ENCODE assay signal across 1 fruit fly cellular context in the genomic region with DNA sequence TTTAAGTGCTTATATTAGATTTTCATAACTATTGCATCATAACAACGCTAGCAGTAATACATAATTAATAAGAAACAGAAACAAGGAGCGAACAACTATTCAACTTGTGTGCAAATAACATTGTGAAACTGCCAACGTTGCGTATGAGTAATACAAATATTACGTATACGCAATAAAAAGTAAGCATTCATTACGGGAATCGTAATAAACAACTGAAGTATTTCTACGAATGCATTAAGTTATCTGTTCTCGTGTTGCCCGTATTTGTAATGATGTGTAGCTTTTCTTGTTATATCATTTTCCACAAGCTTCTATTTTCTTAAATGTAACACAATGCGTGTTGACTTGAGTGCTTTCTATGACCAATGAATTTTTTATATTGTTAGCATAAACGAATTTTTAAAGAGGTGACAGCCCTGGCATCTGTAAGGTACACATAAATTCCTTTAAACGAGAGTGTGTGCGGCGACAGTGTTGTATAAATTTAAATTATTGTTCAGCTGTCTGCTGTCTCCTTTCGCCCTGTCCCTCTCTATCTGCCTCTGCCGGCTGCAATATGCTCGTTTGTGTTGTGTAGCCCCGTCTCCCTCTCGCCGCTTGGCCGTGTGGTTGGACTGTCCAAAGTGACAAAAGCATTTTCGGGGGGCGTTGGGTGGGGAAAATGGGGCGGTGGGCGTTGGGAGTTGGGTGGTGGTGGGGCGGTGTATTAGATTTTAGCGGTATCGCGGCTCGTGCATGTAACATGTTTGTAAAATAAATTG.
TF ChIP-seq lines count a peak whose summit lies in the region.

No protein-coding gene starts in this region.

TF ChIP-seq in whole organism, embryonic, 481 proteins besides CTCF, POLR2A, EP300 and RAD21 (continued from another document):
- TF ChIP-seq CG7928 (GFP tag; optimal IDR thresholded peaks at IDR 0.05; lab: Kevin White, UChicago), result no peak
- no peak for TF ChIP-seq dimm (GFP tag; IDR thresholded peaks at IDR 0.05; lab: Robert Waterston, UW)
- peak; percentile 82 for TF ChIP-seq Med (GFP tag; lab: Kevin White, UChicago)
- TF ChIP-seq CG17802 (tag; optimal IDR thresholded peaks at IDR 0.05; lab: Kevin White, UChicago), result no peak
- TF ChIP-seq Ptx1 (GFP tag; IDR thresholded peaks at IDR 0.05; lab: Robert Waterston, UW), result peak; percentile 32; the same call in 1 of the 2 replicates
- TF ChIP-seq Abd-B (GFP tag; optimal IDR thresholded peaks at IDR 0.05; lab: Kevin White, UChicago), result no peak
- TF ChIP-seq CG9215 (GFP tag; IDR thresholded peaks at IDR 0.05; lab: Robert Waterston, UW), result no peak
- TF ChIP-seq mirr (GFP tag; optimal IDR thresholded peaks at IDR 0.05; lab: Kevin White, UChicago), result peak; percentile 27
- TF ChIP-seq CG4282 (GFP tag; optimal IDR thresholded peaks at IDR 0.05; lab: Kevin White, UChicago), result no peak
- no peak for TF ChIP-seq slou (GFP tag; optimal IDR thresholded peaks at IDR 0.05; lab: Kevin White, UChicago)
- no peak for TF ChIP-seq CG8359 (GFP tag; optimal IDR thresholded peaks at IDR 0.05; lab: Kevin White, UChicago; ENCODE audit: borderline replicate concordance)
- no peak for TF ChIP-seq her (GFP tag; optimal IDR thresholded peaks at IDR 0.05; lab: Kevin White, UChicago)
- peak; percentile 16 for TF ChIP-seq stwl (tag; optimal IDR thresholded peaks at IDR 0.05; lab: Kevin White, UChicago)
- TF ChIP-seq CG11723 (GFP tag; optimal IDR thresholded peaks at IDR 0.05; lab: Kevin White, UChicago), result no peak
- TF ChIP-seq CG11456 (GFP tag; IDR thresholded peaks at IDR 0.05; lab: Robert Waterston, UW), result 0 out of 3 replicates have a peak, but pooled peaks have one; percentile 70
- TF ChIP-seq CG7357 (GFP tag; IDR thresholded peaks at IDR 0.05; lab: Robert Waterston, UW), result no peak
- TF ChIP-seq CG10959 (GFP tag; IDR thresholded peaks at IDR 0.05; lab: Robert Waterston, UW), result no peak
- TF ChIP-seq CG10979 (tag; optimal IDR thresholded peaks at IDR 0.05; lab: Kevin White, UChicago), result peak; percentile 45
- no peak for TF ChIP-seq Drgx (GFP tag; IDR thresholded peaks at IDR 0.05; lab: Robert Waterston, UW)
- no peak for TF ChIP-seq repo (GFP tag; optimal IDR thresholded peaks at IDR 0.05; lab: Kevin White, UChicago)
- no peak for TF ChIP-seq CG8388 (GFP tag; optimal IDR thresholded peaks at IDR 0.05; lab: Kevin White, UChicago)
- TF ChIP-seq CG2129 (GFP tag; IDR thresholded peaks at IDR 0.05; lab: Robert Waterston, UW; ENCODE audit: partially characterized antibody), result no peak
- TF ChIP-seq CG10321 (GFP tag; IDR thresholded peaks at IDR 0.05; lab: Robert Waterston, UW), result peak; percentile 81
- TF ChIP-seq CG31365 (tag; optimal IDR thresholded peaks at IDR 0.05; lab: Kevin White, UChicago), result no peak
- TF ChIP-seq CG9437 (GFP tag; optimal IDR thresholded peaks at IDR 0.05; lab: Kevin White, UChicago), result peak; percentile 42
- no peak for TF ChIP-seq CG18619 (GFP tag; optimal IDR thresholded peaks at IDR 0.05; lab: Kevin White, UChicago)
- TF ChIP-seq ken (GFP tag; IDR thresholded peaks at IDR 0.05; lab: Robert Waterston, UW), result no peak
- no peak for TF ChIP-seq gro (GFP tag; optimal IDR thresholded peaks at IDR 0.05; lab: Kevin White, UChicago)
- TF ChIP-seq Fer3 (tag; optimal IDR thresholded peaks at IDR 0.05; lab: Kevin White, UChicago), result no peak
- no peak for TF ChIP-seq pzg (GFP tag; optimal IDR thresholded peaks at IDR 0.05; lab: Kevin White, UChicago)
- TF ChIP-seq Myb (GFP tag; optimal IDR thresholded peaks at IDR 0.05; lab: Kevin White, UChicago), result no peak
- TF ChIP-seq ttk (GFP tag; IDR thresholded peaks at IDR 0.05; lab: Robert Waterston, UW), result no peak
- TF ChIP-seq zen (tag; optimal IDR thresholded peaks at IDR 0.05; lab: Kevin White, UChicago), result no peak
- TF ChIP-seq kay (GFP tag; optimal IDR thresholded peaks at IDR 0.05; lab: Kevin White, UChicago), result no peak
- TF ChIP-seq CG7987 (GFP tag; optimal IDR thresholded peaks at IDR 0.05; lab: Kevin White, UChicago), result peak; percentile 7
- TF ChIP-seq Sin3A (optimal IDR thresholded peaks at IDR 0.05; lab: Kevin White, UChicago), result no peak
- TF ChIP-seq ci (GFP tag; IDR thresholded peaks at IDR 0.05; lab: Robert Waterston, UW), result 0 out of 3 replicates have a peak, but pooled peaks have one; percentile 10
- TF ChIP-seq abd-A (tag; optimal IDR thresholded peaks at IDR 0.05; lab: Kevin White, UChicago), result peak; percentile 75
- no peak for TF ChIP-seq CG17328 (GFP tag; IDR thresholded peaks at IDR 0.05; lab: Robert Waterston, UW)
- no peak for TF ChIP-seq CG32767 (GFP tag; IDR thresholded peaks at IDR 0.05; lab: Robert Waterston, UW)
- 0 out of 2 replicates have a peak, but pooled peaks have one; percentile 20 for TF ChIP-seq Oaz (GFP tag; IDR thresholded peaks at IDR 0.05; lab: Robert Waterston, UW)
- TF ChIP-seq fd3F (GFP tag; optimal IDR thresholded peaks at IDR 0.05; lab: Kevin White, UChicago), result no peak
- peak in 1 of 2 experiments; percentile 53 for TF ChIP-seq Pdp1 (GFP tag; optimal IDR thresholded peaks at IDR 0.05; lab: Kevin White, UChicago)
- 0 out of 2 replicates have a peak, but pooled peaks have one; percentile 25 for TF ChIP-seq Bgb (GFP tag; IDR thresholded peaks at IDR 0.05; lab: Robert Waterston, UW; ENCODE audit: partially characterized antibody)
- TF ChIP-seq sens (GFP tag; lab: Kevin White, UChicago), result peak; percentile 79
- TF ChIP-seq nau (GFP tag; optimal IDR thresholded peaks at IDR 0.05; lab: Kevin White, UChicago), result peak; percentile 64
- TF ChIP-seq sima (GFP tag; optimal IDR thresholded peaks at IDR 0.05; lab: Kevin White, UChicago), result no peak
- peak in 1 of 2 experiments; percentile 38 for TF ChIP-seq eve (GFP tag; optimal IDR thresholded peaks at IDR 0.05; lab: Kevin White, UChicago)
- peak; percentile 27; the same call in 1 of the 2 replicates for TF ChIP-seq Adf1 (GFP tag; IDR thresholded peaks at IDR 0.05; lab: Robert Waterston, UW)
- TF ChIP-seq gce (GFP tag; IDR thresholded peaks at IDR 0.05; lab: Robert Waterston, UW), result peak; percentile 49; the same call in 1 of the 3 replicates
- TF ChIP-seq CG11695 (GFP tag; IDR thresholded peaks at IDR 0.05; lab: Robert Waterston, UW), result 0 out of 3 replicates have a peak, but pooled peaks have one; percentile 24
- TF ChIP-seq unc-4 (GFP tag; IDR thresholded peaks at IDR 0.05; lab: Robert Waterston, UW; ENCODE audit: partially characterized antibody), result no peak
- TF ChIP-seq jumu (GFP tag; optimal IDR thresholded peaks at IDR 0.05; lab: Kevin White, UChicago), result no peak
- no peak for TF ChIP-seq Atf6 (GFP tag; IDR thresholded peaks at IDR 0.05; lab: Robert Waterston, UW)
- TF ChIP-seq TFAM (GFP tag; optimal IDR thresholded peaks at IDR 0.05; lab: Kevin White, UChicago), result no peak
- TF ChIP-seq CHES-1-like (GFP tag; optimal IDR thresholded peaks at IDR 0.05; lab: Kevin White, UChicago), result no peak
- no peak for TF ChIP-seq prd (optimal IDR thresholded peaks at IDR 0.05; lab: Kevin White, UChicago)
- TF ChIP-seq prd (GFP tag; IDR thresholded peaks at IDR 0.05; lab: Robert Waterston, UW), result no peak
- 0 out of 2 replicates have a peak, but pooled peaks have one; percentile 21 for TF ChIP-seq CG3847 (GFP tag; IDR thresholded peaks at IDR 0.05; lab: Robert Waterston, UW)
- TF ChIP-seq Sox100B (GFP tag; optimal IDR thresholded peaks at IDR 0.05; lab: Kevin White, UChicago), result peak; percentile 9
- TF ChIP-seq CG13775 (GFP tag; optimal IDR thresholded peaks at IDR 0.05; lab: Kevin White, UChicago), result no peak
- TF ChIP-seq nmo (GFP tag; optimal IDR thresholded peaks at IDR 0.05; lab: Kevin White, UChicago), result no peak
- TF ChIP-seq CG14667 (GFP tag; IDR thresholded peaks at IDR 0.05; lab: Robert Waterston, UW), result no peak
TF ChIP-seq in whole organism, embryonic: peak in this region for 45.
